Worm (Caenorhabditis elegans) whole organism, L3 larva: ENCODE results near the gene D2096.6.
A peak's percentile ranks its signal among the peaks of the same experiment; 100 is the strongest.

Experiments used
- R02D3.7 ChIP-seq: fragments of 150-350 bp; optimal IDR thresholded peaks from 2 replicates; lab custom pipeline; 2014; ENCODE audit warnings: missing biosample characterization, missing genetic modification characterization
- aly-2 ChIP-seq: fragments of 150-350 bp; optimal IDR thresholded peaks from 2 replicates; lab custom pipeline; 2014; ENCODE audit warnings: missing biosample characterization, missing genetic modification characterization
- ama-1 ChIP-seq: fragments of 150-350 bp; optimal IDR thresholded peaks from 2 replicates; lab custom pipeline; 2018
- ceh-82 ChIP-seq: fragments of 150-350 bp; optimal IDR thresholded peaks from 2 replicates; lab custom pipeline; 2014; ENCODE audit warnings: missing biosample characterization, missing genetic modification characterization
- egl-27 ChIP-seq: sonication (generic microtip); optimal IDR thresholded peaks from 4 replicates; lab custom pipeline; 2017; ENCODE audit warnings: missing biosample characterization, missing genetic modification reagents, missing genetic modification characterization
- egl-5 ChIP-seq: fragments of 150-350 bp; optimal IDR thresholded peaks from 2 replicates; lab custom pipeline; 2017; ENCODE audit warnings: missing biosample characterization, missing genetic modification reagents, missing genetic modification characterization, inconsistent platforms
- elt-1 ChIP-seq: fragments of 150-350 bp; optimal IDR thresholded peaks from 2 replicates; lab custom pipeline; 2014; ENCODE audit warnings: missing biosample characterization, missing genetic modification characterization
- elt-2 ChIP-seq: sonication (generic microtip); optimal IDR thresholded peaks from 2 replicates; lab custom pipeline; 2016; ENCODE audit warnings: missing genetic modification reagents, mild to moderate bottlenecking, missing genetic modification characterization, missing compliant biosample characterization
- elt-3 ChIP-seq, 3 experiments: fragments of 150-350 bp in 1 of 3; sonication (generic microtip) in 2 of 3; optimal IDR thresholded peaks; 2 replicates in 2 of 3; 4 replicates in 1 of 3; lab custom pipeline; 2014 to 2017; ENCODE audit warnings: missing biosample characterization in 3 of 3, missing genetic modification characterization in 3 of 3
- eor-1 ChIP-seq, 2 experiments: fragments of 150-350 bp; optimal IDR thresholded peaks; 2 replicates each; lab custom pipeline; 2014 to 2018; ENCODE audit warnings: missing biosample characterization in 2 of 2, missing genetic modification characterization in 2 of 2
- fkh-10 ChIP-seq: sonication (generic microtip); optimal IDR thresholded peaks from 2 replicates; lab custom pipeline; 2017; ENCODE audit warnings: missing biosample characterization, missing genetic modification reagents, missing genetic modification characterization
- fkh-2 ChIP-seq: fragments of 150-350 bp; optimal IDR thresholded peaks from 2 replicates; lab custom pipeline; 2014; ENCODE audit warnings: missing biosample characterization, missing genetic modification reagents, missing genetic modification characterization
- fos-1 ChIP-seq: fragments of 150-350 bp; optimal IDR thresholded peaks from 2 replicates; lab custom pipeline; 2014; ENCODE audit warnings: missing biosample characterization, missing genetic modification characterization
- hmg-11 ChIP-seq: sonication (generic microtip); optimal IDR thresholded peaks from 2 replicates; lab custom pipeline; 2016; ENCODE audit warnings: missing genetic modification characterization, missing compliant biosample characterization
- jun-1 ChIP-seq: fragments of 150-350 bp; optimal IDR thresholded peaks from 2 replicates; lab custom pipeline; 2014; ENCODE audit warnings: missing biosample characterization, missing genetic modification reagents, missing genetic modification characterization
- lin-15B ChIP-seq: fragments of 150-350 bp; optimal IDR thresholded peaks from 2 replicates; lab custom pipeline; 2014; ENCODE audit warnings: missing biosample characterization, missing genetic modification characterization
- lsy-12 ChIP-seq: sonication (generic microtip); optimal IDR thresholded peaks from 2 replicates; lab custom pipeline; 2016; ENCODE audit warnings: mild to moderate bottlenecking, missing genetic modification characterization, missing compliant biosample characterization
- mml-1 ChIP-seq: fragments of 150-350 bp; sonication (generic microtip); optimal IDR thresholded peaks from 3 replicates; lab custom pipeline; 2014; ENCODE audit warnings: missing biosample characterization, missing genetic modification characterization
- nfya-1 ChIP-seq: sonication (generic microtip); optimal IDR thresholded peaks from 2 replicates; lab custom pipeline; 2017; ENCODE audit warnings: missing genetic modification characterization, mild to moderate bottlenecking, missing compliant biosample characterization, antibody characterized with exemption, moderate library complexity; ENCODE audit not compliant: insufficient read depth
- nhr-11 ChIP-seq: fragments of 150-350 bp; optimal IDR thresholded peaks from 2 replicates; lab custom pipeline; 2014; ENCODE audit warnings: missing biosample characterization, missing genetic modification characterization
- nhr-23 ChIP-seq: fragments of 150-350 bp; optimal IDR thresholded peaks from 2 replicates; lab custom pipeline; 2014; ENCODE audit warnings: missing biosample characterization, missing genetic modification reagents, missing genetic modification characterization
- nhr-25 ChIP-seq: sonication (generic microtip); optimal IDR thresholded peaks from 2 replicates; lab custom pipeline; 2017; ENCODE audit warnings: missing biosample characterization, missing genetic modification characterization
- nhr-28 ChIP-seq: fragments of 150-350 bp; optimal IDR thresholded peaks from 2 replicates; lab custom pipeline; 2014; ENCODE audit warnings: missing biosample characterization, missing genetic modification characterization
- nhr-43 ChIP-seq: sonication (generic microtip); optimal IDR thresholded peaks from 2 replicates; lab custom pipeline; 2016; ENCODE audit warnings: mild to moderate bottlenecking, missing genetic modification characterization, missing compliant biosample characterization; ENCODE audit not compliant: poor library complexity, severe bottlenecking
- nhr-67 ChIP-seq: fragments of 150-350 bp; optimal IDR thresholded peaks from 2 replicates; lab custom pipeline; 2014; ENCODE audit warnings: missing biosample characterization, missing genetic modification characterization
- nhr-76 ChIP-seq: fragments of 150-350 bp; sonication (generic microtip); optimal IDR thresholded peaks from 5 replicates; lab custom pipeline; 2014; ENCODE audit warnings: missing biosample characterization, missing genetic modification characterization
- nhr-77 ChIP-seq: fragments of 150-350 bp; optimal IDR thresholded peaks from 2 replicates; lab custom pipeline; 2014; ENCODE audit warnings: missing biosample characterization, missing genetic modification characterization
- pha-4 ChIP-seq: fragments of 150-350 bp; optimal IDR thresholded peaks from 2 replicates; lab custom pipeline; 2014; ENCODE audit warnings: missing biosample characterization, missing genetic modification reagents, missing genetic modification characterization
- pqm-1 ChIP-seq: fragments of 150-350 bp; optimal IDR thresholded peaks from 2 replicates; lab custom pipeline; 2017; ENCODE audit warnings: missing biosample characterization, missing genetic modification characterization, inconsistent platforms
- tbx-2 ChIP-seq: sonication (generic microtip); optimal IDR thresholded peaks from 2 replicates; lab custom pipeline; 2016; ENCODE audit warnings: mild to moderate bottlenecking, missing genetic modification characterization, missing compliant biosample characterization
- zag-1 ChIP-seq: fragments of 150-350 bp; optimal IDR thresholded peaks from 2 replicates; lab custom pipeline; 2014; ENCODE audit warnings: missing biosample characterization, missing genetic modification characterization
- ztf-11 ChIP-seq: fragments of 150-350 bp; optimal IDR thresholded peaks from 2 replicates; lab custom pipeline; 2014; ENCODE audit warnings: missing biosample characterization, missing genetic modification characterization
- ztf-4 ChIP-seq: fragments of 150-350 bp; optimal IDR thresholded peaks from 2 replicates; lab custom pipeline; 2014; ENCODE audit warnings: missing biosample characterization, missing genetic modification characterization

Gene D2096.6

DNA sequence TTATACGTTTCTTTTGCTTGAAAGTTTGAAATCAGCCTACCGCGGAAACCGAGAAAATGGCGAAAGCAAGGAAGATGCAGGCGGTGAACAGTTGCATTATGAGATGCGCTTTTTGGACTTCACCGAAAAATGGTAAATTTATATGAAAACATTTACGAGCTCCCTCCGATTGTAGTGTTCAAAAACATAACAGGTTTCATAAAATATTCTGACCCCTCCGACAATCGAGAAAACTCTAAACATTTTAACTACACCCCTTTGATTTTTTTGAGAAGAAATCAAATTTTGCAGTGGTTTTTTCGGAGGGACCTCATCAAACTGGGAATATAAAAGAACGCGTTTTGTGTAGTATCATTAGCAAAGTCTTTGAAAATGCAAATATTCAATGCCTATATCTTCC is 22.0 kb downstream of the D2096.6 start, which contains the start of the genes F17E9.18 and F17E9.15:
TSS of gene F17E9.18 (minus strand) at position 101 of the 400 bp plus-strand sequence.
TSS of gene F17E9.15 (plus strand) at position 368 of the 400 bp plus-strand sequence.
- TF ChIP-seq nfya-1 (tag; lab: Kevin White, UChicago) (no peak), pqm-1 (tag; lab: Kevin White, UChicago) (no peak)

DNA sequence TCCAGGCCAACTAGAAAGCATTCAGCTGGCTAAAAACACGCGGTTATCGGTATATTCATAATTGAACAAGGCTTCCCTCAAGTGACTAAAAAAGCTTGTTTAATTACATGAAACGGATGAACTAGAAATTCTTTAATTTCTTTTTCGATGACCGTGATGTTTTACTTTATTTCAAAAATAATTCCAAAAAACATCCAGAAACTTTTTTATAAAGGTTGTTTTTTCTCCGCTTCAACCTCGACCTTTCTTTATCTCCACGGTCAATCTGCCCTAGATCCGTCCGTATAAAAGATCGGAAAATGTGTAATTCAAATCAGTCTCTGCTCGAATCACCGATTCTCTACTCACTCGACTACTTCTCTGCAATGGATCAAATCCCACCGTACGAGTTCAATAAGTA is 23.5 kb downstream of the D2096.6 start, which contains the start of gene F17E9.5:
TSS of gene F17E9.5 (plus strand) at position 301 of the 400 bp plus-strand sequence.
- TF ChIP-seq nhr-28 (tag; lab: Kevin White, UChicago): no peak
- no peak for TF ChIP-seq elt-3 (tag; optimal IDR thresholded peaks at IDR 0.05; lab: Kevin White, UChicago)
- no peak for TF ChIP-seq jun-1 (tag; lab: Kevin White, UChicago)
- TF ChIP-seq zag-1 (tag; lab: Kevin White, UChicago): no peak
- TF ChIP-seq ztf-4 (tag; lab: Kevin White, UChicago): no peak
- TF ChIP-seq ztf-11 (tag; lab: Kevin White, UChicago): no peak
- TF ChIP-seq tbx-2 (tag; lab: Kevin White, UChicago): no peak
- TF ChIP-seq aly-2 (tag; lab: Kevin White, UChicago): no peak
- TF ChIP-seq fkh-10 (GFP tag; lab: Kevin White, UChicago): no peak
- no peak for TF ChIP-seq nhr-25
- TF ChIP-seq nhr-67 (tag; lab: Kevin White, UChicago): no peak

DNA sequence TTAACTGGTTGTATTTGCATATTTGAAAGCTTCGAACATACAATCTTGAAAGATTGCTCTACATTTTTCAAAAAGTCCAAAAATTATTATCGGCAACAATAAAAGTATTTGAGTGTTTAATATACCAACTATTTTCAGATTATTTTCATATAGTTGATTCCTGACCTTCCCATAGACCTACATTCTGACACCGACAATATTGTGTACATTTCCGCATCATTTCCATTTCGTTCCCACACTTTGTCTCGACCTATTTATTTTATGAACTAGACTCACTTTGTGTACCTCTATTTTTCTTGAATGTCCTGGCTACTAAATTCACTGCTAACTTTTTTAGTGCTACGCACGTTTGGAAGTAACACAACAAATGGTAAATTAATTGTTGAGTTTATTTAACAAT is 26.6 kb downstream of the D2096.6 start, which contains the start of gene lgc-5:
TSS of gene lgc-5 (plus strand) at position 301 of the 400 bp plus-strand sequence.
- no peak for TF ChIP-seq ceh-82 (tag; lab: Kevin White, UChicago)
- TF ChIP-seq egl-5: no peak
- no peak for TF ChIP-seq tbx-2 (tag; lab: Kevin White, UChicago)
- TF ChIP-seq nhr-11 (tag; lab: Kevin White, UChicago): no peak
- TF ChIP-seq ztf-4 (tag; lab: Kevin White, UChicago): no peak
- no peak for TF ChIP-seq lsy-12
- TF ChIP-seq fkh-10 (GFP tag; lab: Kevin White, UChicago): no peak
- TF ChIP-seq, all 47 proteins: peak for 0

DNA sequence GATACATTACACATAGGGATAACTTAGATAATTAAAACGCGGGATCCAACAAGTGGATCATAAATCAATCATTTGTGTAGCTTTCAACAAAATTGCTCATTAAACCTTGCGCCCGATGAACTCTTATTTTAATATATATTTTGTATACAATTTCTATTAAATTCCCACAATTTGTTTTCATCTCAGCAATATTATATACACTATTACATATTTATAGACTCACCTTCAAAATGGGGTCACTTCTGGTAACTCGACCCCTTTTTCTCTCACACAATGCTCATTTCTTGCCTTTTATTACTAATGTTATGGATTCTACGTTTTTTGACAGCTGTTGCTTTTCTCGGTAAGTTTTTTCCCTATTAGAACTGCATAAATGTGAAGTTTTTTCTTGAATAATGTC is 29.4 kb downstream of the D2096.6 start, which contains the start of gene lgc-6:
TSS of gene lgc-6 (plus strand) at position 301 of the 400 bp plus-strand sequence.
- no peak for TF ChIP-seq nhr-76
- TF ChIP-seq nhr-77 (tag; lab: Kevin White, UChicago): no peak
- TF ChIP-seq tbx-2 (tag; lab: Kevin White, UChicago): no peak
- TF ChIP-seq eor-1 (tag; optimal IDR thresholded peaks at IDR 0.05; lab: Kevin White, UChicago): no peak
- TF ChIP-seq jun-1 (tag; lab: Kevin White, UChicago): no peak
- no peak for TF ChIP-seq fkh-2 (tag; lab: Kevin White, UChicago)
- TF ChIP-seq R02D3.7 (tag; lab: Kevin White, UChicago): no peak
- TF ChIP-seq nhr-43 (tag; lab: Kevin White, UChicago): no peak
- no peak for TF ChIP-seq mml-1
- no peak for TF ChIP-seq nfya-1 (tag; lab: Kevin White, UChicago)
- no peak for TF ChIP-seq egl-27 (tag; lab: Kevin White, UChicago)
- no peak for TF ChIP-seq elt-2 (tag; lab: Kevin White, UChicago)
- TF ChIP-seq egl-5: no peak
- no peak for TF ChIP-seq nhr-25
- no peak for TF ChIP-seq ztf-4 (tag; lab: Kevin White, UChicago)
- no peak for TF ChIP-seq fos-1 (tag; lab: Kevin White, UChicago)
- no peak for TF ChIP-seq elt-1 (tag; lab: Kevin White, UChicago)
- TF ChIP-seq zag-1 (tag; lab: Kevin White, UChicago): no peak
- TF ChIP-seq, all 47 proteins: peak for 0

DNA sequence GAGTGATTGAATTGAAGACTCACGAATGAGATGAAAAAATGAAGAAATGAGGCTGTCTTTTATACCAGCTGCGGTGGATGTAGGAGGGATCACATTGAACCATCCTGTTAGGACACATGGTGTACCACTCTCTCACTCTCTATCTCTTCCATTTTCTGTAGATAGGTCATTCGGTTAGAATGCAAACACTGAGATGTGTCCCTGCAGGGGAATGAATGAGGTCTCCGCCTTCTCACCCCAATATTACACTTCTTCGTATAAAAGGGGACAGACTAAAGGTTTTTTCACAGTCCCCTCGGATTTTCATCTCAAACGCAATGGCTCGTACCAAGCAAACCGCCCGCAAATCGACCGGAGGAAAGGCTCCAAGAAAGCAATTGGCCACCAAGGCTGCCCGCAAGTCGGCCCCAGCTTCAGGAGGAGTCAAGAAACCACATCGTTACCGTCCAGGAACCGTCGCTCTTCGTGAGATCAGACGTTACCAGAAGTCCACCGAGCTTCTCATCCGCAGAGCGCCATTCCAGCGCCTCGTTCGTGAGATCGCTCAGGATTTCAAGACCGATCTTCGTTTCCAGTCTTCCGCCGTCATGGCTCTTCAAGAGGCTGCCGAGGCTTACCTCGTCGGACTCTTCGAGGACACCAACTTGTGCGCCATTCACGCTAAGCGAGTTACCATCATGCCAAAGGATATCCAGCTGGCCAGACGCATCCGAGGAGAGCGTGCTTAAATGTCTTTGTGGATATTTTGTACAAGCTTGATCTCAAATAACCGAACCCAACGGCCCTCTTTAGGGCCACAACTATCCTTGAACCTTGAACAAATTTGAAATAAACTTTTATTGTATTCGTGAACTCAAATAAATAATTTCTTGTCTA is 34.8 kb downstream of the D2096.6 start, which contains the start of gene his-32:
TSS of gene his-32 (plus strand) at position 318 of the 876 bp plus-strand sequence.
- no peak for TF ChIP-seq ama-1
- TF ChIP-seq lsy-12: peak; percentile 43
- peak; percentile 15 for TF ChIP-seq lin-15B
- peak; percentile 88 for TF ChIP-seq nhr-23 (tag; lab: Kevin White, UChicago)
- TF ChIP-seq elt-1 (tag; lab: Kevin White, UChicago): peak; percentile 48
- TF ChIP-seq R02D3.7 (tag; lab: Kevin White, UChicago): no peak
- TF ChIP-seq nhr-43 (tag; lab: Kevin White, UChicago): peak; percentile 26
- TF ChIP-seq ztf-4 (tag; lab: Kevin White, UChicago): no peak
- peak; percentile 94 for TF ChIP-seq nhr-25
- peak; percentile 42 for TF ChIP-seq pha-4
- TF ChIP-seq hmg-11: no peak
